Fruit fly (Drosophila melanogaster): Measurements from ENCODE around the gene Sf3b2.

The Sf3b2 gene

dm6 chr2L:2986776-2987175, 42.2 kb downstream of the Sf3b2 start:
- no peak for TF ChIP-seq Ets98B (GFP tag; IDR thresholded peaks at IDR 0.05)
- TF ChIP-seq CG17806 (tag; optimal IDR thresholded peaks at IDR 0.05), result no peak
- TF ChIP-seq gl (tag; optimal IDR thresholded peaks at IDR 0.05), result no peak
- TF ChIP-seq Pif1A (GFP tag; optimal IDR thresholded peaks at IDR 0.05), result no peak
- no peak for TF ChIP-seq CG12605 (GFP tag; IDR thresholded peaks at IDR 0.05)
- no peak for TF ChIP-seq D1 (tag; optimal IDR thresholded peaks at IDR 0.05)
- TF ChIP-seq CG9948 (tag; optimal IDR thresholded peaks at IDR 0.05), result no peak
- no peak for TF ChIP-seq Snoo (tag; optimal IDR thresholded peaks at IDR 0.05)
- no peak for TF ChIP-seq CG8159 (tag; optimal IDR thresholded peaks at IDR 0.05)
- no peak for TF ChIP-seq Pif1B (GFP tag; optimal IDR thresholded peaks at IDR 0.05)
- TF ChIP-seq CG10348 (GFP tag; IDR thresholded peaks at IDR 0.05), result no peak
- TF ChIP-seq fd96Ca (GFP tag; IDR thresholded peaks at IDR 0.05), result no peak
- TF ChIP-seq EcR (GFP tag; optimal IDR thresholded peaks at IDR 0.05), result no peak

dm6 chr2L:2979091-2979490, 49.9 kb downstream of the Sf3b2 start, which contains the start of gene CG9643:
Gene CG9643, minus strand, starts transcription at chr2L:2979288.
- no peak for TF ChIP-seq CG8301 (tag; optimal IDR thresholded peaks at IDR 0.05)
- TF ChIP-seq CG14655 (GFP tag; optimal IDR thresholded peaks at IDR 0.05), result no peak
- no peak for TF ChIP-seq CG4496 (GFP tag; IDR thresholded peaks at IDR 0.05)
- no peak for TF ChIP-seq D1 (tag; optimal IDR thresholded peaks at IDR 0.05)
- no peak for TF ChIP-seq CG15710 (tag; optimal IDR thresholded peaks at IDR 0.05)
- TF ChIP-seq EcR (GFP tag; optimal IDR thresholded peaks at IDR 0.05), result no peak
- TF ChIP-seq CG8159 (tag; optimal IDR thresholded peaks at IDR 0.05), result no peak
- TF ChIP-seq gl (tag; optimal IDR thresholded peaks at IDR 0.05), result no peak
- no peak for TF ChIP-seq CG34367 (tag; optimal IDR thresholded peaks at IDR 0.05)
- TF ChIP-seq rn (GFP tag; IDR thresholded peaks at IDR 0.05), result no peak
- no peak for TF ChIP-seq CG12605 (GFP tag; IDR thresholded peaks at IDR 0.05)
- TF ChIP-seq CG9948 (tag; optimal IDR thresholded peaks at IDR 0.05), result no peak
- TF ChIP-seq Ets98B (GFP tag; IDR thresholded peaks at IDR 0.05), result no peak
- no peak for TF ChIP-seq fd96Ca (GFP tag; IDR thresholded peaks at IDR 0.05)
- TF ChIP-seq CG10348 (GFP tag; IDR thresholded peaks at IDR 0.05), result no peak

- TF ChIP-seq CG4496 (GFP tag; IDR thresholded peaks at IDR 0.05), result peak; percentile 86
- TF ChIP-seq CG15710 (tag; optimal IDR thresholded peaks at IDR 0.05), result peak; percentile 78
- TF ChIP-seq gl (tag; optimal IDR thresholded peaks at IDR 0.05), result peak; percentile 53
- peak; percentile 74; the same call in 1 of the 2 replicates for TF ChIP-seq rn (GFP tag; IDR thresholded peaks at IDR 0.05)
- TF ChIP-seq CG8159 (tag; optimal IDR thresholded peaks at IDR 0.05), result peak; percentile 82
- TF ChIP-seq D1 (tag; optimal IDR thresholded peaks at IDR 0.05), result no peak
- TF ChIP-seq fd96Ca (GFP tag; IDR thresholded peaks at IDR 0.05), result peak; percentile 91
- TF ChIP-seq CG9948 (tag; optimal IDR thresholded peaks at IDR 0.05), result peak; percentile 71
- no peak for TF ChIP-seq CG13204 (GFP tag; optimal IDR thresholded peaks at IDR 0.05)
- no peak for TF ChIP-seq CG8301 (tag; optimal IDR thresholded peaks at IDR 0.05)
- TF ChIP-seq CG14655 (GFP tag; optimal IDR thresholded peaks at IDR 0.05), result no peak
- TF ChIP-seq CG12605 (GFP tag; IDR thresholded peaks at IDR 0.05), result peak; percentile 44; the same call in 1 of the 2 replicates
- peak; percentile 79 for TF ChIP-seq Snoo (tag; optimal IDR thresholded peaks at IDR 0.05)
- peak; percentile 77 for TF ChIP-seq CG34367 (tag; optimal IDR thresholded peaks at IDR 0.05)
- TF ChIP-seq Pif1B (GFP tag; optimal IDR thresholded peaks at IDR 0.05), result no peak
- TF ChIP-seq CG32121 (GFP tag; IDR thresholded peaks at IDR 0.05), result peak; percentile 81
- peak; percentile 71 for TF ChIP-seq Ets98B (GFP tag; IDR thresholded peaks at IDR 0.05)
- TF ChIP-seq Pif1A (GFP tag; optimal IDR thresholded peaks at IDR 0.05), result no peak
- no peak for TF ChIP-seq CG10348 (GFP tag; IDR thresholded peaks at IDR 0.05)
- TF ChIP-seq CG17806 (tag; optimal IDR thresholded peaks at IDR 0.05), result peak; percentile 74
- no peak for TF ChIP-seq EcR (GFP tag; optimal IDR thresholded peaks at IDR 0.05)
Observed at dm6 chr2L:2976829-2977228, 52.1 kb downstream of the Sf3b2 start, which contains the start of the genes CG9641 and CG3165. Gene CG9641, minus strand, starts transcription at chr2L:2976862. Gene CG3165, plus strand, starts transcription at chr2L:2977122.

Measured in whole organism, pupa.